Worm (Caenorhabditis elegans) whole organism, L4 larva: ENCODE measurements around the gene ZC302.3.

Experiments
- D1046.2 ChIP-seq: fragments of 200-800 bp; sonication (Bioruptor generic); IDR thresholded peaks from 2 replicates; pipeline ENCODE4 v1.3.6; 2022; ENCODE audit warnings: missing genetic modification characterization, missing compliant biosample characterization
- F26F4.8 ChIP-seq: fragments of 200-800 bp; sonication (Bioruptor generic); conservative IDR thresholded peaks from 2 replicates; pipeline ENCODE4 v1.3.6; 2022; ENCODE audit warnings: missing genetic modification characterization, missing compliant biosample characterization
- Y5F2A.4 ChIP-seq: fragments of 200-800 bp; sonication (Bioruptor generic); optimal IDR thresholded peaks from 2 replicates; lab custom pipeline; 2018; ENCODE audit warnings: mild to moderate bottlenecking, missing genetic modification characterization, missing compliant biosample characterization
- Y75B8A.6 ChIP-seq: fragments of 200-800 bp; sonication (Bioruptor generic); IDR thresholded peaks from 2 replicates; pipeline ENCODE4 v1.3.6; 2022; ENCODE audit warnings: missing genetic modification reagents, missing genetic modification characterization, missing compliant biosample characterization
- ZK337.2 ChIP-seq: fragments of 200-800 bp; sonication (Bioruptor generic); IDR thresholded peaks from 2 replicates; pipeline ENCODE4 v1.3.6; 2022; ENCODE audit warnings: missing genetic modification reagents, missing genetic modification characterization, missing compliant biosample characterization
- aha-1 ChIP-seq: fragments of 150-350 bp; peaks from one replicate; lab custom pipeline; 2014; ENCODE audit warnings: missing biosample characterization, missing genetic modification characterization
- aly-2 ChIP-seq: sonication (generic microtip); optimal IDR thresholded peaks from 2 replicates; lab custom pipeline; 2018; ENCODE audit warnings: missing biosample characterization, missing genetic modification characterization
- arid-1 ChIP-seq: fragments of 200-800 bp; sonication (Bioruptor generic); conservative IDR thresholded peaks from 2 replicates; pipeline ENCODE4 v1.3.6; 2022; ENCODE audit warnings: missing genetic modification reagents, missing genetic modification characterization, missing compliant biosample characterization
- ceh-32 ChIP-seq: sonication (generic microtip); optimal IDR thresholded peaks from 2 replicates; lab custom pipeline; 2016; ENCODE audit warnings: mild to moderate bottlenecking, missing genetic modification characterization, missing compliant biosample characterization; ENCODE audit not compliant: poor library complexity
- ceh-44 ChIP-seq: fragments of 200-800 bp; sonication (Bioruptor generic); IDR thresholded peaks from 2 replicates; pipeline ENCODE4 v1.3.6; 2022; ENCODE audit warnings: missing genetic modification reagents, missing genetic modification characterization, missing compliant biosample characterization
- ceh-62 ChIP-seq: sonication (generic microtip); optimal IDR thresholded peaks from 2 replicates; lab custom pipeline; 2017; ENCODE audit warnings: missing biosample characterization, missing genetic modification characterization
- ctbp-1 ChIP-seq: fragments of 200-800 bp; sonication (Bioruptor generic); IDR thresholded peaks from 2 replicates; pipeline ENCODE4 v1.3.6; 2022; ENCODE audit warnings: missing genetic modification reagents, missing genetic modification characterization, missing compliant biosample characterization
- daf-12 ChIP-seq: fragments of 150-350 bp; optimal IDR thresholded peaks from 2 replicates; lab custom pipeline; 2014; ENCODE audit warnings: missing biosample characterization, missing genetic modification reagents, missing genetic modification characterization
- daf-16 ChIP-seq, 3 experiments: sonication (generic microtip); optimal IDR thresholded peaks; 2 replicates each; lab custom pipeline; 2016 to 2017; ENCODE audit warnings: missing genetic modification characterization in 3 of 3, missing genetic modification reagents in 3 of 3, mild to moderate bottlenecking in 2 of 3, missing compliant biosample characterization in 2 of 3, missing biosample characterization in 1 of 3, moderate library complexity in 1 of 3
- daf-8 ChIP-seq: fragments of 200-800 bp; sonication (Bioruptor generic); IDR thresholded peaks from 2 replicates; pipeline ENCODE4 v1.3.6; 2022; ENCODE audit warnings: missing genetic modification characterization, missing compliant biosample characterization
- dmd-9 ChIP-seq: fragments of 200-800 bp; sonication (Bioruptor generic); IDR thresholded peaks from 2 replicates; pipeline ENCODE4 v1.3.6; 2022; ENCODE audit warnings: missing genetic modification reagents, missing genetic modification characterization, missing compliant biosample characterization
- dpl-1 ChIP-seq: fragments of 150-350 bp; optimal IDR thresholded peaks from 2 replicates; lab custom pipeline; 2014; ENCODE audit warnings: missing biosample characterization, missing genetic modification reagents, missing genetic modification characterization
- dve-1 ChIP-seq: sonication (generic microtip); optimal IDR thresholded peaks from 2 replicates; lab custom pipeline; 2017; ENCODE audit warnings: antibody characterized with exemption, mild to moderate bottlenecking, missing genetic modification characterization, missing compliant biosample characterization; ENCODE audit not compliant: insufficient read depth
- egl-43 ChIP-seq: fragments of 200-800 bp; sonication (Bioruptor generic); IDR thresholded peaks from 2 replicates; pipeline ENCODE4 v1.3.6; 2022; ENCODE audit warnings: missing genetic modification reagents, missing genetic modification characterization, missing compliant biosample characterization
- fkh-10 ChIP-seq: fragments of 150-350 bp; optimal IDR thresholded peaks from 2 replicates; lab custom pipeline; 2014; ENCODE audit warnings: missing biosample characterization, missing genetic modification reagents, missing genetic modification characterization
- gei-8 ChIP-seq: fragments of 200-800 bp; sonication (Bioruptor generic); optimal IDR thresholded peaks from 2 replicates; lab custom pipeline; 2018; ENCODE audit warnings: mild to moderate bottlenecking, missing genetic modification characterization, missing compliant biosample characterization
- hif-1 ChIP-seq, 2 experiments: sonication (generic microtip); optimal IDR thresholded peaks; 2 replicates each; lab custom pipeline; 2016 to 2017; ENCODE audit warnings: missing compliant biosample characterization in 2 of 2, missing genetic modification characterization in 2 of 2, missing genetic modification reagents in 2 of 2, missing genotype in 2 of 2, mild to moderate bottlenecking in 1 of 2
- hlh-11 ChIP-seq: fragments of 200-800 bp; sonication (Bioruptor generic); optimal IDR thresholded peaks from 2 replicates; lab custom pipeline; 2018; ENCODE audit warnings: mild to moderate bottlenecking, missing genetic modification characterization, missing compliant biosample characterization
- hmg-1.1 ChIP-seq: fragments of 200-800 bp; sonication (Bioruptor generic); IDR thresholded peaks from 2 replicates; pipeline ENCODE4 v1.3.6; 2022; ENCODE audit warnings: missing genetic modification reagents, missing genetic modification characterization, missing compliant biosample characterization
- lim-7 ChIP-seq: fragments of 200-800 bp; sonication (Bioruptor generic); IDR thresholded peaks from 2 replicates; pipeline ENCODE4 v1.3.6; 2022; ENCODE audit warnings: missing genetic modification characterization, missing compliant biosample characterization
- lin-38 ChIP-seq: fragments of 200-800 bp; sonication (Bioruptor generic); IDR thresholded peaks from 2 replicates; pipeline ENCODE4 v1.3.6; 2022; ENCODE audit warnings: missing genetic modification reagents, missing genetic modification characterization, missing compliant biosample characterization
- lin-39 ChIP-seq: fragments of 150-350 bp; optimal IDR thresholded peaks from 2 replicates; lab custom pipeline; 2014; ENCODE audit warnings: missing biosample characterization, missing genetic modification reagents, missing genetic modification characterization
- mxl-2 ChIP-seq: fragments of 200-800 bp; sonication (Bioruptor generic); conservative IDR thresholded peaks from 2 replicates; pipeline ENCODE4 v1.3.6; 2022; ENCODE audit warnings: missing genetic modification reagents, missing genetic modification characterization, missing compliant biosample characterization
- mxl-3 ChIP-seq: fragments of 200-800 bp; sonication (Bioruptor generic); optimal IDR thresholded peaks from 2 replicates; lab custom pipeline; 2018; ENCODE audit warnings: mild to moderate bottlenecking, missing genetic modification characterization, missing compliant biosample characterization
- nhr-11 ChIP-seq: fragments of 150-350 bp; optimal IDR thresholded peaks from 2 replicates; lab custom pipeline; 2014; ENCODE audit warnings: missing biosample characterization, missing genetic modification characterization
- nhr-28 ChIP-seq: fragments of 150-350 bp; optimal IDR thresholded peaks from 2 replicates; lab custom pipeline; 2014; ENCODE audit warnings: missing biosample characterization, missing genetic modification characterization
- nhr-48 ChIP-seq: sonication (generic microtip); optimal IDR thresholded peaks from 2 replicates; lab custom pipeline; 2016; ENCODE audit warnings: mild to moderate bottlenecking, missing genetic modification characterization, missing compliant biosample characterization
- nhr-76 ChIP-seq: fragments of 150-350 bp; optimal IDR thresholded peaks from 2 replicates; lab custom pipeline; 2014; ENCODE audit warnings: missing biosample characterization, missing genetic modification characterization
- nhr-77 ChIP-seq: fragments of 150-350 bp; optimal IDR thresholded peaks from 2 replicates; lab custom pipeline; 2014; ENCODE audit warnings: missing biosample characterization, missing genetic modification characterization
- pha-4 ChIP-seq, 2 experiments: fragments of 150-350 bp in 1 of 2; fragments of 200-800 bp in 1 of 2; sonication (Bioruptor generic) in 1 of 2; IDR thresholded peaks in 1 of 2; optimal IDR thresholded peaks in 1 of 2; 2 replicates each; pipeline versions ENCODE4 v1.3.6 to Lab custom; 2014 to 2022; ENCODE audit warnings: missing genetic modification characterization in 2 of 2, missing genetic modification reagents in 2 of 2, missing biosample characterization in 1 of 2, missing compliant biosample characterization in 1 of 2
- php-3 ChIP-seq: fragments of 200-800 bp; sonication (Bioruptor generic); IDR thresholded peaks from 2 replicates; pipeline ENCODE4 v1.3.6; 2022; ENCODE audit warnings: missing genetic modification reagents, missing genetic modification characterization, missing compliant biosample characterization
- rbr-2 ChIP-seq: sonication (generic microtip); optimal IDR thresholded peaks from 2 replicates; lab custom pipeline; 2016; ENCODE audit warnings: missing genotype, missing genetic modification characterization, missing compliant biosample characterization
- saeg-2 ChIP-seq: fragments of 200-800 bp; sonication (Bioruptor generic); IDR thresholded peaks from 2 replicates; pipeline ENCODE4 v1.3.6; 2022; ENCODE audit warnings: missing genetic modification reagents, missing genetic modification characterization, missing compliant biosample characterization
- snpc-4 ChIP-seq: fragments of 150-350 bp; optimal IDR thresholded peaks from 2 replicates; lab custom pipeline; 2014; ENCODE audit warnings: missing biosample characterization, missing genetic modification characterization
- tra-1 ChIP-seq: fragments of 200-800 bp; sonication (Bioruptor generic); IDR thresholded peaks from 2 replicates; pipeline ENCODE4 v1.3.6; 2022; ENCODE audit warnings: missing genetic modification reagents, missing genetic modification characterization, missing compliant biosample characterization
- unc-39 ChIP-seq: sonication (generic microtip); optimal IDR thresholded peaks from 2 replicates; lab custom pipeline; 2017; ENCODE audit warnings: missing biosample characterization, missing genetic modification characterization
- vab-7 ChIP-seq: fragments of 200-800 bp; sonication (Bioruptor generic); IDR thresholded peaks from 2 replicates; pipeline ENCODE4 v1.3.6; 2022; ENCODE audit warnings: missing genetic modification reagents, missing genetic modification characterization, missing compliant biosample characterization
- ztf-7 ChIP-seq: fragments of 150-350 bp; optimal IDR thresholded peaks from 2 replicates; lab custom pipeline; 2014; ENCODE audit warnings: missing biosample characterization, missing genetic modification characterization

Gene ZC302.3

ce11 chrV:10747263-10747951 is 6.2 kb upstream of the ZC302.3 start, which contains the start of the genes selt-1.2 and F28H7.2:
Gene selt-1.2 (minus strand): TSS chrV:10747363.
Gene F28H7.2 (plus strand): TSS chrV:10747901.
- TF ChIP-seq daf-8 (no peak), lin-39 (no peak), Y75B8A.6 (GFP tag; lab: Robert Waterston, UW) (no peak), D1046.2 (no peak), mxl-3 (GFP tag; lab: Kevin White, UChicago) (no peak), nhr-76 (tag; lab: Kevin White, UChicago) (no peak), arid-1 (GFP tag; lab: Robert Waterston, UW) (no peak), nhr-28 (tag; lab: Kevin White, UChicago) (no peak)
- TF ChIP-seq, all 104 proteins: peak for 0

DNA sequence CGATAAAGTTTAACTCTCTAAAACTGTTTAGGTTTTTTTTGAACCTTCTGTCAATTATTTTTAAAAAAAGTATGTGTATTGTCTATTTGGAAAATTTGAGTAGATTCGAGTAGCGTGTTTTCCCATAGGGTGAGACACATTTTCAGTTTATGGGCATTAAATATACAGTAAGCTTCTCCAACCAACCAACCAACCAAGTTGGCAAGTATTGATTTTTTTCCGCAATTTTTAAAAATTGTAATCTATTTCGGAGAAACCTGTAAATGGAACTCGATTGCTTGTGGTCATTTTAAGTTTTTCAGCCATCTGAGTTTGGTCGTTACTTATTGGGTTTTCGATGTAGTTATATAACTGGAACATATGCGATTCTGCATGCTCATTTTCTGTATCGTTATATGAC is 3.8 kb upstream of the ZC302.3 start, which contains the start of gene srj-21:
TSS of gene srj-21 (plus strand) at position 301 of the 400 bp plus-strand sequence.
- TF ChIP-seq aly-2 (tag; lab: Kevin White, UChicago), result no peak
- TF ChIP-seq lin-38, result no peak
- no peak for TF ChIP-seq nhr-11 (tag; lab: Kevin White, UChicago)
- no peak for TF ChIP-seq daf-12 (tag; lab: Kevin White, UChicago)
- no peak for TF ChIP-seq ZK337.2 (GFP tag; lab: Robert Waterston, UW)
- no peak for TF ChIP-seq hif-1 (tag; optimal IDR thresholded peaks at IDR 0.05; lab: Kevin White, UChicago)
- TF ChIP-seq daf-16 (GFP tag; optimal IDR thresholded peaks at IDR 0.05; lab: Kevin White, UChicago), result no peak
- no peak for TF ChIP-seq daf-16 (tag; optimal IDR thresholded peaks at IDR 0.05; lab: Kevin White, UChicago)
- no peak for TF ChIP-seq ceh-62
- TF ChIP-seq dmd-9 (GFP tag; lab: Robert Waterston, UW), result no peak

- TF ChIP-seq nhr-48 (tag; lab: Kevin White, UChicago) (no peak), rbr-2 (tag; lab: Kevin White, UChicago) (no peak), tra-1 (GFP tag; lab: Robert Waterston, UW) (no peak), ztf-7 (no peak), Y5F2A.4 (no peak), saeg-2 (GFP tag; lab: Robert Waterston, UW) (no peak), aha-1 (tag; lab: Kevin White, UChicago) (no peak), hif-1 (tag; optimal IDR thresholded peaks at IDR 0.05; lab: Kevin White, UChicago) (no peak), nhr-28 (tag; lab: Kevin White, UChicago) (no peak), dpl-1 (GFP tag; lab: Kevin White, UChicago) (no peak), vab-7 (no peak), mxl-2 (GFP tag; lab: Robert Waterston, UW) (no peak), ceh-44 (no peak), pha-4 (GFP tag; IDR thresholded peaks at IDR 0.05; lab: Robert Waterston, UW) (no peak), pha-4 (tag; optimal IDR thresholded peaks at IDR 0.05; lab: Kevin White, UChicago) (no peak), F26F4.8 (GFP tag; lab: Robert Waterston, UW) (no peak), lin-38 (no peak), ceh-32 (no peak), ceh-62 (no peak)
Observed at ce11 chrV:10743649-10744048, 2.4 kb upstream of the ZC302.3 start, which contains the start of gene srj-22. Gene srj-22 (minus strand): TSS chrV:10743749.

DNA sequence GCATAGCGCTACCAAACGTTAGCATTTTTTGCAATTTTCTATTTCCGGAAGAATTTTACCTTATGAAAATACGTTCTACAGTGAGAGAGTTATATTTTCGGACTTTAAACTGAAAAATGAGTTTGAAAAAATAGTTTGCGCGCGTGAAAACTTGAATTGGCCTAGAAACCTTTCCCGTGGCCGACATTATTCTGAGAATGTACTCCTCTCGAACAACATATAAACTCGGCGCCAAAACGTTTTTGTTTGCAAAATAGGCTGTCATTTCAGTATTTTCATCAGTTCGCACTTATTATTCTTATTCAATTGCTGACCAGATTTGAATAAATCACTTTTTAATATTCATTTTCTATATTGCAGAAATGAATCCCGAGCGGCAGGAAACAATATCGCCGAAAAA is 4.5 kb downstream of the ZC302.3 start, which contains the start of the genes mre-11 and wdr-5.3:
TSS of gene mre-11 (minus strand) at position 113 of the 400 bp plus-strand sequence.
TSS of gene wdr-5.3 (plus strand) at position 361 of the 400 bp plus-strand sequence.
- TF ChIP-seq dve-1 (tag; lab: Kevin White, UChicago) (no peak), aha-1 (tag; lab: Kevin White, UChicago) (peak; percentile 52), pha-4 (GFP tag; IDR thresholded peaks at IDR 0.05; lab: Robert Waterston, UW) (no peak), pha-4 (tag; optimal IDR thresholded peaks at IDR 0.05; lab: Kevin White, UChicago) (no peak), ctbp-1 (GFP tag; lab: Robert Waterston, UW) (no peak), nhr-77 (no peak), hmg-1.1 (GFP tag; lab: Robert Waterston, UW) (no peak), snpc-4 (tag; lab: Kevin White, UChicago) (no peak), egl-43 (no peak), gei-8 (GFP tag; lab: Kevin White, UChicago) (no peak), nhr-28 (tag; lab: Kevin White, UChicago) (peak; percentile 18), fkh-10 (no peak), dmd-9 (GFP tag; lab: Robert Waterston, UW) (0 out of 2 replicates have a peak, but pooled peaks have one; percentile 26), nhr-48 (tag; lab: Kevin White, UChicago) (no peak), rbr-2 (tag; lab: Kevin White, UChicago) (peak; percentile 7), php-3 (GFP tag; lab: Robert Waterston, UW) (no peak), unc-39 (tag; lab: Kevin White, UChicago) (no peak), hlh-11 (tag; lab: Kevin White, UChicago) (peak; percentile 42), lin-39 (no peak), mxl-3 (GFP tag; lab: Kevin White, UChicago) (peak; percentile 4), lim-7 (GFP tag; lab: Robert Waterston, UW) (no peak)
